Worm (Caenorhabditis elegans): ENCODE measurements around the gene mstr-2.
A peak's percentile ranks its signal among the peaks of the same experiment; 100 is the strongest.

The mstr-2 gene

DNA sequence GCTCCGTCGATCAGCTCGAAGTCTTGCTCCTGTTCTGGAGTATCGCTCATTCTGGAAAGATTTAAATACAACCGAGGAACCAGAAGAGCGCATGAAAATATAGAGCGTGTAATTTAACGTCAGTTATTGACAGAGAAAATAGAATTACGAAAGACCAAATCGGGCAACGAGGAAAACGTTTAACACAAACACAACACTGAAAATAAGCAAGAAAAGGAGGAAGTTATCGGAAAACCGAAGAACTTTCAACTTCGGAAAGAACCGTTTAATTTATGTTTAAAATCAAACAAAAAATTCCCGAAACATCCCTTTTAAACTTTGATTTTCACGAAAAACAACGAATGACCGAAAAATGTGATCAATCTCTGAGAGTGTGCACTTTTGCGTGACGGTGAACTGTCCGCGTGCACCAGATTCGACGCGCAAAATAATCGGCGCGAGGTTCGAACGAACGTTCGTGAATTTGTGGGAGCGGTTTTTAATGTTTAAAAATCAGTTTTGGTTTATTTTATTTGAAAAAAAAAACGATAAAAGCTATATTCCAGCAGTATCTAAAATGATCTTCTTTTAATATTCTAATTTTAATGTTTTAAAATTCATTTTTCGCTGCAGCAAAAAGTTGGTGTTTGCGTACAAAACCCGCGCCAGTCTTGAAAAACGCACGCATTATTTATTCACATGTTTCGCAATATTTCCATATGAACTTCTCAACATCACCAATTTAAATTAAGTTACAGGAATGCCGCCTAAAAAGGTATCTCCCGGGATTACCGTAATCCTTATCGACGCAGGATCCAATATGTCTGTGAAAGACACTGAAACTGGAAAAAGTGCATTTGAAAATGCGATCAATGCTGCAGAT lies 49.6 kb upstream of the mstr-2 start, which contains the start of the genes R07E5.7 and cku-80 (continued):
- TF ChIP-seq let-607 (tag; optimal IDR thresholded peaks at IDR 0.05) (peak in 1 of 2 experiments; percentile 6), ceh-27 (GFP tag; optimal IDR thresholded peaks at IDR 0.05) (peak; percentile 23), attf-6 (GFP tag; IDR thresholded peaks at IDR 0.05) (no peak), pbrm-1 (GFP tag; IDR thresholded peaks at IDR 0.05) (peak; percentile 46; the same call in 1 of the 2 replicates), F57C9.4 (tag; optimal IDR thresholded peaks at IDR 0.05) (no peak), B0336.3 (GFP tag; IDR thresholded peaks at IDR 0.05) (no peak), ekl-4 (GFP tag; IDR thresholded peaks at IDR 0.05) (peak; percentile 11; the same call in 1 of the 2 replicates), snpc-3.4 (tag; optimal IDR thresholded peaks at IDR 0.05) (peak; percentile 60)

DNA sequence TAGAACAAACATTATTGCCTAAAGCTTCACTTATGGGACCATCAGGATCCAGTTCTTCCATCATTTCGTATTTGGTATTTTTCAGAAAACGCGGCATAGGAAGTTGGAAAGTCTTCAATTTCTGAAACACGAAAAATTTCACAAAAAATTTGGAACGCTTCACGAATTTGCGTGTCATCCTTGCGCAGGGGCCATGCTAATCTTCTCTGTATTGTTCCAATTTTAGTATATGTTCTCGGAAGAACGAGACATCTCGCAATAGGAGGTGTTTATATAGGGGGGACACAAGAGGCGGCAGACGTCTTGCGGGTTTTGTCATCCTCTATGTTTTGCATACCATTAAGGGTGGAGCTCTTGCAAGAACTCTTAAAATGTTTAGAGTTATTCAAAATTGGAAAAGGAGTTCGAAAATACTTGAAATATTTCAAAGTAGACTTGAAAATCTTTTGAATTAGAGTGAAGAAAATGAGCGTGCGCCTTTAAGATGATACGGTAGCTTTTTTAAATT lies 42.1 kb upstream of the mstr-2 start:
- peak; percentile 23 for TF ChIP-seq ztf-18 (tag; optimal IDR thresholded peaks at IDR 0.05)
- peak; percentile 66 for TF ChIP-seq D2030.7 (GFP tag; IDR thresholded peaks at IDR 0.05)
- TF ChIP-seq Y53G8AR.9 (GFP tag; conservative IDR thresholded peaks at IDR 0.05), result 0 out of 2 replicates have a peak, but pooled peaks have one; percentile 20
- TF ChIP-seq B0261.1 (tag; optimal IDR thresholded peaks at IDR 0.05), result peak; percentile 63
- peak; percentile 63 for TF ChIP-seq ceh-100 (GFP tag; IDR thresholded peaks at IDR 0.05)
- TF ChIP-seq nfya-2 (GFP tag; IDR thresholded peaks at IDR 0.05), result 0 out of 2 replicates have a peak, but pooled peaks have one; percentile 44
- peak; percentile 71 for TF ChIP-seq xnd-1 (tag; optimal IDR thresholded peaks at IDR 0.05)
- TF ChIP-seq cebp-2 (GFP tag; IDR thresholded peaks at IDR 0.05), result peak; percentile 82; the same call in 1 of the 2 replicates
- TF ChIP-seq tbp1 (GFP tag; optimal IDR thresholded peaks at IDR 0.05), result peak; percentile 79
- TF ChIP-seq ztf-25 (GFP tag; IDR thresholded peaks at IDR 0.05), result peak; percentile 63; the same call in 1 of the 2 replicates
- peak in 1 of 2 experiments; percentile 34 for TF ChIP-seq rec-8 (tag; optimal IDR thresholded peaks at IDR 0.05)
- TF ChIP-seq repo-1 (tag; optimal IDR thresholded peaks at IDR 0.05), result peak; percentile 18
- TF ChIP-seq Y95B8A.8 (GFP tag; IDR thresholded peaks at IDR 0.05), result 0 out of 2 replicates have a peak, but pooled peaks have one; percentile 49
- TF ChIP-seq Y67H2A.10 (GFP tag; conservative IDR thresholded peaks at IDR 0.05), result 0 out of 2 replicates have a peak, but pooled peaks have one; percentile 17
- TF ChIP-seq F33H1.4 (GFP tag; IDR thresholded peaks at IDR 0.05), result peak; percentile 61
- peak; percentile 70; the same call in 1 of the 2 replicates for TF ChIP-seq C17E4.6 (GFP tag; IDR thresholded peaks at IDR 0.05)
- peak; percentile 95 for TF ChIP-seq madf-6 (GFP tag; IDR thresholded peaks at IDR 0.05)
- TF ChIP-seq snpc-1.1 (tag; optimal IDR thresholded peaks at IDR 0.05; ENCODE audit: insufficient read depth), result peak; percentile 85
- peak; percentile 58 for TF ChIP-seq die-1 (tag; optimal IDR thresholded peaks at IDR 0.05)
- peak; percentile 87 for TF ChIP-seq Y56A3A.18 (GFP tag; IDR thresholded peaks at IDR 0.05)
- TF ChIP-seq madf-8 (GFP tag; conservative IDR thresholded peaks at IDR 0.05), result peak; percentile 90
- 0 out of 2 replicates have a peak, but pooled peaks have one; percentile 21 for TF ChIP-seq attf-3 (GFP tag; conservative IDR thresholded peaks at IDR 0.05)
- TF ChIP-seq hmg-1.2 (GFP tag; IDR thresholded peaks at IDR 0.05), result peak; percentile 97
- peak; percentile 66 for TF ChIP-seq snpc-4 (GFP tag; optimal IDR thresholded peaks at IDR 0.05)
- TF ChIP-seq snpc-4 (tag; optimal IDR thresholded peaks at IDR 0.05), result peak; percentile 85 to 99 (median 92)
- TF ChIP-seq mcd-1 (GFP tag; IDR thresholded peaks at IDR 0.05), result peak; percentile 69
- TF ChIP-seq dox-1 (GFP tag; IDR thresholded peaks at IDR 0.05), result peak; percentile 80
- peak; percentile 75 for TF ChIP-seq lsl-1 (GFP tag; optimal IDR thresholded peaks at IDR 0.05)
- peak; percentile 62 for TF ChIP-seq rpc-1 (optimal IDR thresholded peaks at IDR 0.05)
- peak; percentile 77 for TF ChIP-seq rpc-1 (tag; optimal IDR thresholded peaks at IDR 0.05)
- peak; percentile 59 for TF ChIP-seq C06A6.2 (GFP tag; conservative IDR thresholded peaks at IDR 0.05)
- peak; percentile 32; the same call in 1 of the 2 replicates for TF ChIP-seq K11D2.4 (GFP tag; IDR thresholded peaks at IDR 0.05)
- TF ChIP-seq ceh-91 (GFP tag; IDR thresholded peaks at IDR 0.05), result peak; percentile 45; the same call in 1 of the 2 replicates
- TF ChIP-seq pbrm-1 (GFP tag; IDR thresholded peaks at IDR 0.05), result peak; percentile 81; the same call in 1 of the 2 replicates
- TF ChIP-seq him-1 (tag; optimal IDR thresholded peaks at IDR 0.05), result peak; percentile 59
- peak; percentile 68 for TF ChIP-seq hsf-1 (GFP tag; IDR thresholded peaks at IDR 0.05)
